Worm (Caenorhabditis elegans) whole organism, midembryonic: ENCODE data around the gene F17C11.2.

Experiments
- T22C8.4 ChIP-seq: fragments of 200-800 bp; sonication (Bioruptor generic); IDR thresholded peaks from 2 replicates; pipeline ENCODE4 v1.3.6; 2022; ENCODE audit warnings: missing genetic modification characterization, missing compliant biosample characterization
- cog-1 ChIP-seq: sonication (generic microtip); optimal IDR thresholded peaks from 2 replicates; lab custom pipeline; 2016; ENCODE audit warnings: missing genetic modification characterization, missing compliant biosample characterization
- flt-1 ChIP-seq: fragments of 200-800 bp; sonication (Bioruptor generic); IDR thresholded peaks from 2 replicates; pipeline ENCODE4 v1.3.6; 2022; ENCODE audit warnings: missing genetic modification characterization, missing compliant biosample characterization
- klf-2 ChIP-seq: fragments of 200-800 bp; sonication (Bioruptor generic); conservative IDR thresholded peaks from 2 replicates; pipeline ENCODE4 v1.3.6; 2022; ENCODE audit warnings: missing genetic modification reagents, missing genetic modification characterization, missing compliant biosample characterization
- med-1 ChIP-seq: sonication (generic microtip); optimal IDR thresholded peaks from 2 replicates; lab custom pipeline; 2017; ENCODE audit warnings: missing genetic modification characterization, mild to moderate bottlenecking, missing compliant biosample characterization, antibody characterized with exemption, missing genetic modification reagents; ENCODE audit not compliant: insufficient read depth
- ref-1 ChIP-seq: fragments of 200-800 bp; sonication (Bioruptor generic); conservative IDR thresholded peaks from 2 replicates; pipeline ENCODE4 v1.3.6; 2022; ENCODE audit warnings: missing genetic modification reagents, missing genetic modification characterization, missing compliant biosample characterization
- tab-1 ChIP-seq: fragments of 200-800 bp; sonication (Bioruptor generic); IDR thresholded peaks from 2 replicates; pipeline ENCODE4 v1.3.6; 2022; ENCODE audit warnings: missing genetic modification characterization, missing compliant biosample characterization
- ztf-23 ChIP-seq: fragments of 200-800 bp; sonication (Bioruptor generic); IDR thresholded peaks from 2 replicates; pipeline ENCODE4 v1.3.6; 2022; ENCODE audit warnings: missing genetic modification reagents, missing genetic modification characterization, missing compliant biosample characterization
- ztf-29 ChIP-seq: fragments of 200-800 bp; sonication (Bioruptor generic); IDR thresholded peaks from 2 replicates; pipeline ENCODE4 v1.3.6; 2022; ENCODE audit warnings: missing genetic modification reagents, missing genetic modification characterization, missing compliant biosample characterization

F17C11.2 gene

DNA sequence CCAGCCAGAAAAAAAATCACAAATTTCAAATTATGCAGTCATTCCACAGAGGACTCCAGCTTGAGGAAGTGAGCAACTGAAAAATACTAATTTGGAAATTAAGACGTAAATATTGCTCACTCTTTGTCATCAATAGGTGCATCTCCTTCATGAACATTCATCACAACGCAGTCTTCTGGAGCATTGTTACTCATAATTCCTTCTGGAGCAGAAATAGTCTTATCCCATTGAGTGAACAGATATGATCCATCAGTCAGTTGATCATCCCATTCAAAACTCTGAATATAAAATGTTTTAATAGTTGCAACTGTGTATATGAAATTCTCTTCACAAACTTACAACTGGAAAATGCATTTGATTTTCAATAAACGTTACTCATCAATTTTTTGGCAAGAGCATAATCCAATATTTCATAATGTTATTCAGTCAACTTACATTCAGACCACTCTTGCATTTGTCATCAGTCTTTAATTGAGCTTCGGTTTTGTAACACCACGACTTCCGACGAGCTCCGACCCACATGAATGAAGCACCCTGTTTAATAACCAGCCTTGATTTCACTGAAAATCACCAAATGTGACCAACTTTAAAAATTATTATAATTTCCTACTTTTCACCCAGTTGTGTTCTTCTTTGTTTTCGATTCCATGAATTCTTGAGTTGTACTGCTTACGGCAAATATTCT is 5.6 kb downstream of the F17C11.2 start:
- no peak for TF ChIP-seq ref-1 (GFP tag; lab: Robert Waterston, UW)
- no peak for TF ChIP-seq ztf-23 (GFP tag; lab: Robert Waterston, UW)
- no peak for TF ChIP-seq klf-2 (GFP tag; lab: Robert Waterston, UW)
- no peak for TF ChIP-seq T22C8.4 (GFP tag; lab: Robert Waterston, UW)
- TF ChIP-seq med-1, result no peak
- TF ChIP-seq ztf-29 (GFP tag; lab: Robert Waterston, UW), result no peak
- TF ChIP-seq flt-1 (GFP tag; lab: Robert Waterston, UW), result no peak
- TF ChIP-seq cog-1 (tag; lab: Kevin White, UChicago), result no peak
- no peak for TF ChIP-seq tab-1

DNA sequence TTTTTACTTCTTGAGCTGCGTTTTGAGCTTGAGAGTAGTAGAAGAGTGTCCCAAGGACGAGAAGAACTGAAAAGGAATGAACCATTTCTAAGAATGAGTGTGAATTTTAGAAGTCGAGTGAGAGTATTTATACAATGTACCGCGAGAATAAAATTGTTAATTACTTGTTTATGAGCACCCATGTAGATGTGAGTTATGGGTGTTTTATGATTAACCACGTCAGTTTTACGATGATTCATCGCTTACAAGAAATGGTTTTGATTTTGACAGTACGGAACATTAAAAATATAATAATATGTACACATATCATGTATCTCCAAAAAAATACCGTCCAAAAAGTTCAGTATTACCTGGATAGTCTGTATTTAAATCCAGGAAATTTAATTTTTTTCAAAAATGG is 6.3 kb downstream of the F17C11.2 start, which contains the start of gene clec-221:
Gene clec-221 (minus strand): TSS at position 101 of the 400 bp plus-strand sequence.
- TF ChIP-seq ztf-23 (GFP tag; lab: Robert Waterston, UW) (no peak), cog-1 (tag; lab: Kevin White, UChicago) (no peak), T22C8.4 (GFP tag; lab: Robert Waterston, UW) (no peak), ztf-29 (GFP tag; lab: Robert Waterston, UW) (no peak), ref-1 (GFP tag; lab: Robert Waterston, UW) (no peak), med-1 (no peak), klf-2 (GFP tag; lab: Robert Waterston, UW) (no peak), tab-1 (no peak), flt-1 (GFP tag; lab: Robert Waterston, UW) (no peak)

DNA sequence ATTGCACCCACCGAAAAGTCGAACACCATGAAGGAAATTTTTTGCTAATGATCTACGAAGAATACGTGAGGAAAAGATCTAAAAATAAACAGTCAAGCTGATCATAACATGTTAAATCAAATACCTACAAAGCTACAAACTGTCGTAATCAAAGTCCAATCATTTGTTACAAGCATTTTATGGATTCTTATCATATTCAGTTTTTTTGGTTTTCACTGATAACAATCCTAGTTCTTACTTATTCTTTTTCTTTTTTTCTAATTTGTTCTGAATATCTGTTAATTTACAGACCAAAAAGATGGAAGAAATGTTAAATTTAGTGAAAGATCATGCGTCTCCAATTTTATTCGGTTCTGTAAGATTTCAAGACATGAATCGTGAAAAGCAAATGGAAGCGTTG is 6.8 kb downstream of the F17C11.2 start, which contains the start of gene F17C11.6:
Gene F17C11.6 (plus strand): TSS at position 290 of the 400 bp plus-strand sequence.
- TF ChIP-seq tab-1 (no peak), T22C8.4 (GFP tag; lab: Robert Waterston, UW) (no peak), ref-1 (GFP tag; lab: Robert Waterston, UW) (no peak), klf-2 (GFP tag; lab: Robert Waterston, UW) (no peak), ztf-29 (GFP tag; lab: Robert Waterston, UW) (no peak), flt-1 (GFP tag; lab: Robert Waterston, UW) (no peak), med-1 (no peak), cog-1 (tag; lab: Kevin White, UChicago) (no peak), ztf-23 (GFP tag; lab: Robert Waterston, UW) (no peak)

DNA sequence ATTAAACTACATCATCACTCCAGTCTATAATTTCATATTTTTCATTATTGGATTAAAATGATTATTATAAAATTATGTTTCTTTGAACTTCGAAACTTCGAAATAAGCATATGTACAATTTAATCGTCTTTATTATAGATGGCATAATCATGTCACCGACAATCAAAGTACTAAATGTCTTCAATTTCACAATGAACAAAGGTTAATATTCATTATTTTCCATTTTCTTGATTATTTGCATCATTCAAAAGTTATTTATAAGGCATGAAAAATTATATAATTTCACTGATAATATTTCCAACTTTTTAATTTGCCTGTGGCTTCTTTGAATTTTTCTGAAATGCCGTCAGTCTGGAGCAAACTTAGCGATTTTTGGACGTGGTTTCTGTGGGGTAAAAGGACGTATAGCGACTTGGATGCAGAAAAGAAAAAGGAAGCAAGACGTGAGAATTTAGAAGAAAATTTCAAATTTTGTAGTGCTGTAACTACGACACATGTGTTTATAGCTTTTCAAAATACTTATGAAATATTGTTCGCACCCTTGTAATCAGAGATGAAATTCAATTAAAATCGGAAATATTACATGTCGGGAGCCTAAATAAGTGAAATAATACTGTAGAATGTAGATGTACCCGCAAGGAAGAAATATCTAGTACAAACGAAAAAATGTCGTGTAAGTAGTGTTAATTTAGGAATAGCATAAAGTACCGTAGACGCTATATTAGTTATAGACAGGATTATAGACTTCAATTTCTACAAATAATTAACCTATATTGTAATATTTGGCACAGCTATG is 7.8 kb downstream of the F17C11.2 start, which contains the start of gene F17C11.13:
Gene F17C11.13 (plus strand): TSS at position 243 of the 796 bp plus-strand sequence.
- TF ChIP-seq ztf-23 (GFP tag; lab: Robert Waterston, UW) (no peak), ref-1 (GFP tag; lab: Robert Waterston, UW) (no peak), ztf-29 (GFP tag; lab: Robert Waterston, UW) (no peak), klf-2 (GFP tag; lab: Robert Waterston, UW) (no peak), cog-1 (tag; lab: Kevin White, UChicago) (no peak), T22C8.4 (GFP tag; lab: Robert Waterston, UW) (no peak), med-1 (no peak), flt-1 (GFP tag; lab: Robert Waterston, UW) (no peak), tab-1 (no peak)

DNA sequence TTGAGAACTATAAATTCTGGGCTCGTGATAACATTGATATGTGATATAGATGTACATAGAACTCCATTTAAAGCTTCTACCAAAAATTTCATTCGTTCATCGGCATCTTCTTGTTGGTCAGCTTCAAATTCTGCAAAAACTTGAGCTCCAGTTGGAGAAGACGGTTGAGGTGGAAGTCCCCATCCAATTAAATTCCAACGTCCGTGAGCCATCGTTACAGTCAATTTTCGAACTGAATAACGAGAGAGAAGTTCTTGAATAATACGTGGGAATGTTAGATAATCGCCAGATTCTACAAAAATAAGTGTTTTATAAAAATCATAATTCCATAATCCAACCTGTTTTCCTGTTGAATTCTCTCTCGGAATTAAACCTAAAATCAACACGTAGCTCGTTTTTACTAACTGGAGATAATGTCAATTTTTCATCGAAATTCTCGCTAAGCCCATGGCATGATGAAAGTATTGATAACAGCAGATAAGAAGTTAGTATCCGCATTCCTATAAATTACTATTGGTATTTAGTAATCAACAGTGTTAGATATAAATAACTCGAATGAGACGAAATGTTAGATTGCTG is 10.4 kb downstream of the F17C11.2 start, which contains the start of gene pigt-1:
Gene pigt-1 (minus strand): TSS at position 500 of the 579 bp plus-strand sequence.
- no peak for TF ChIP-seq tab-1
- no peak for TF ChIP-seq med-1
- no peak for TF ChIP-seq flt-1 (GFP tag; lab: Robert Waterston, UW)
- TF ChIP-seq ref-1 (GFP tag; lab: Robert Waterston, UW), result no peak
- no peak for TF ChIP-seq T22C8.4 (GFP tag; lab: Robert Waterston, UW)
- no peak for TF ChIP-seq klf-2 (GFP tag; lab: Robert Waterston, UW)
- no peak for TF ChIP-seq cog-1 (tag; lab: Kevin White, UChicago)
- no peak for TF ChIP-seq ztf-29 (GFP tag; lab: Robert Waterston, UW)
- no peak for TF ChIP-seq ztf-23 (GFP tag; lab: Robert Waterston, UW)

DNA sequence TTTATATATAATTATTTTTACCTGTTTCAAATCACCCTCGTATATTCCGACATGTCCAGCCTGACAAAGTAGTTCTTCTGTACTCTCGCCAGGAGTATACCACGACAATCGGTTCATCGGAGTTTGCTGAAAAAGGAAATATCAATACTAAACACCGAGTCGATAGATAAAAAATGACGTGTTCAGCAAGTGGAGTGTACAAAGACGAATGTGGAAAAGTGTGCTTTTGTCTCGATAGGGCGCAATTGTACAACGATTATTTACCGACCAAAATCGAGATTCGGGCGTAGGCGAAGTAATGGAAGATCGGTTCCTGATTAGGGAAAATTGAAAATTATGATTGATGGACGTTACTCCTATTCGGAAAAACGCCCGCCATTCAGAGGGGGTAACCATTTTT is 12.5 kb downstream of the F17C11.2 start, which contains the start of gene vps-36:
Gene vps-36 (minus strand): TSS at position 126 of the 400 bp plus-strand sequence.
- TF ChIP-seq T22C8.4 (GFP tag; lab: Robert Waterston, UW) (no peak), cog-1 (tag; lab: Kevin White, UChicago) (no peak), tab-1 (no peak), flt-1 (GFP tag; lab: Robert Waterston, UW) (no peak), ztf-29 (GFP tag; lab: Robert Waterston, UW) (no peak), klf-2 (GFP tag; lab: Robert Waterston, UW) (no peak), ztf-23 (GFP tag; lab: Robert Waterston, UW) (no peak), ref-1 (GFP tag; lab: Robert Waterston, UW) (no peak)

DNA sequence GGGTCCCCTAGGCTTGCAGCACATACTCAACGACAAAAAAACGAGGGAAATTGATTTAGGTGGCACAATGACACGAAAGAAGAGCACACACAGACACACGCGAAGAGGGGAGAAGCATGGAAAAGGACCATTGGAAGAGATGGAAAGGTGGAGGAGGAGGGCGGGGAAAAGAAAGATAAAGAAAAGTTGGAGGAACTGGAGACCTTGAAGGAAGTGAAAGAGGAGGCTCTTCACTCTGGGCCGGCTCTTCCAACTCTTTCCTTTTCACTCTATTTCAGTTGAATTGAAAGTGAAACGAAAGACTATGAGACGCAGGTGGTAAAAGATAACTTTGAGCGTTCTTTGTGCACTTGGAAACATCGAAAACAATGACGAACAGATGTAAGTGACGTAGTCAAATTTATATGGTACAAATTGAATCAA is 13.4 kb downstream of the F17C11.2 start:
- TF ChIP-seq tab-1 (no peak), med-1 (no peak), ztf-23 (GFP tag; lab: Robert Waterston, UW) (peak; percentile 65), T22C8.4 (GFP tag; lab: Robert Waterston, UW) (no peak)

DNA sequence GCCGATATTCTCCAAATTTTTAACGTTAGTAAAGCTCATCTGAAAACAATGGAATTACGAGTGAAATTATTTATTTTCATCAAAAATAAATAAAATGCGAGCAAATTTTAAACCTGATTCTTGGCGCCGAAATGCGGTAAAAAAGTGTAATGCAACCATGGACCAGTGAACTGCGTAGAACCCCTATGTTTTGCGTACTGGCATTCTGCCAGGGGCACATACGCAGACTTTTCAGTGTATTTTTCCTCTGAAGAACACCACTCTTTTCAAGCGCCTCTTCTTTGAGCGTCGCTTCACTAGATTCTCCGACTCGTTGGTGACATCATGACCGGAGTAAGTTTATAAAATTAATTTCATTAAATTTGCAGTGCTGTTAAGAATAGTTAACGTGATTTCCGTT is 17.5 kb downstream of the F17C11.2 start, which contains the start of the genes ctf-4 and eef-1G:
Gene ctf-4 (minus strand): TSS at position 39 of the 400 bp plus-strand sequence.
Gene eef-1G (plus strand): TSS at position 219 of the 400 bp plus-strand sequence.
- TF ChIP-seq ztf-29 (GFP tag; lab: Robert Waterston, UW), result no peak
- TF ChIP-seq T22C8.4 (GFP tag; lab: Robert Waterston, UW), result 0 out of 2 replicates have a peak, but pooled peaks have one; percentile 25
- TF ChIP-seq klf-2 (GFP tag; lab: Robert Waterston, UW), result no peak
- peak; percentile 69 for TF ChIP-seq flt-1 (GFP tag; lab: Robert Waterston, UW)
- TF ChIP-seq ref-1 (GFP tag; lab: Robert Waterston, UW), result no peak
- no peak for TF ChIP-seq med-1
- TF ChIP-seq tab-1, result no peak
- peak; percentile 86 for TF ChIP-seq cog-1 (tag; lab: Kevin White, UChicago)
- TF ChIP-seq ztf-23 (GFP tag; lab: Robert Waterston, UW), result peak; percentile 100
